Worm (Caenorhabditis elegans) whole organism, dauer: ENCODE data around the gene rop-1.

ENCODE experiments used
- unc-62 ChIP-seq: sonication (generic microtip); optimal IDR thresholded peaks from 2 replicates; lab custom pipeline; 2017; ENCODE audit warnings: missing biosample characterization, missing genetic modification reagents, missing genetic modification characterization

Gene rop-1

ce11 chrV:10205483-10205882 lies 49.4 kb downstream of the rop-1 start, which contains the start of gene ZK856.16:
Gene ZK856.16, minus strand, starts transcription at chrV:10205583.
- TF ChIP-seq unc-62 (GFP tag; lab: Kevin White, UChicago), result no peak

DNA sequence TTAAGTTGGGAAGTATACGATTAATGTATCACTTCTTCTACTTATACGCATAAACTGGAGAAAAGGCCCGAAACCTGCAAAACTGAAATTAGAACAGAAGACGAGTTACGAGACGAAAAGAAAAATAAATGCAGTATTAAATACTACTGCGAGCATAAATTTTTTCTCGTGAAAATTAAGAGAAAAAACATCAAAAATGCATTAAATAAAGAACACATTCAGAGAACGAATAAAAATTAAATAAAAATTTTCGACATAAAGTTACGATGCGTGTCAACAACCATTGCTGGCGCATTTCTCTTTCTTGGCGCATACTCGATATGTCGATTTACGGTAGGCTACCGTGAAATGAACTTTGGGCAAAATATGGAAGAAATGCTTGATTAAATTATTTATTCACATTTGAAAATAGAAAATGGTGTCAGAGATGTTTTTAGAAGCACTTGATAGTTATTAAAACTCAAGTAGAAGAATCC lies 50.0 kb downstream of the rop-1 start, which contains the start of the genes ZK856.19 and ZK856.11:
Gene ZK856.19 (minus strand): TSS at position 51 of the 476 bp plus-strand sequence.
Gene ZK856.11 (minus strand): TSS at position 76 of the 476 bp plus-strand sequence.
- TF ChIP-seq unc-62 (GFP tag; lab: Kevin White, UChicago), result no peak

- TF ChIP-seq unc-62 (GFP tag; lab: Kevin White, UChicago), result no peak
These were observed 51.3 kb downstream of the rop-1 start, which contains the start of gene chpf-1 for ce11 chrV:10203435-10204009. Gene chpf-1, minus strand, starts transcription at chrV:10203485.
